Worm (Caenorhabditis elegans): Measurements from ENCODE around the gene cht-5.
A peak's percentile ranks its signal among the peaks of the same experiment; 100 is the strongest.

The cht-5 gene

DNA sequence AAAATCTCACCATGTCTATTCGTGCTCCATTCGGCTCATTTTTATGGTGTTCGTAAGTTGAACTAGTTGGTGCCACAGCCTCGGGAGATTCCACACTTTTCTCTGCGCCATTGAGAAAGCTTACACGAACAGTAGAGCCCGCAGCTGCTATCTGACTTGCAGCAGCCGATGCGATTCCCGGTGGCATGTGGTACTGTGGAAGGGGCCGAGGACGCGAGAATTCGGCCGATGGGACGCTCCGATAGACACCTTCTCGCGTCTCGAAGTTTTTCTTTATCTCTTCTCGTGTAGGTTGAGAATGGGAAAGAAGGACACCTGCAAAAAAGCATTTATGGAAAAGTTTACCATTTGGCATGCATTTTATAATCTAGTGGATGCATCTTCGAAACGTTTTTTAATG lies 18.8 kb downstream of the cht-5 start:
- no peak for TF ChIP-seq daf-12 (tag; optimal IDR thresholded peaks at IDR 0.05)
- no peak for TF ChIP-seq zag-1 (tag; optimal IDR thresholded peaks at IDR 0.05)
- peak; percentile 23 for TF ChIP-seq nhr-23 (tag; optimal IDR thresholded peaks at IDR 0.05)
- no peak for TF ChIP-seq ZK546.5 (tag; optimal IDR thresholded peaks at IDR 0.05)
- no peak for TF ChIP-seq sea-2 (GFP tag; optimal IDR thresholded peaks at IDR 0.05)

DNA sequence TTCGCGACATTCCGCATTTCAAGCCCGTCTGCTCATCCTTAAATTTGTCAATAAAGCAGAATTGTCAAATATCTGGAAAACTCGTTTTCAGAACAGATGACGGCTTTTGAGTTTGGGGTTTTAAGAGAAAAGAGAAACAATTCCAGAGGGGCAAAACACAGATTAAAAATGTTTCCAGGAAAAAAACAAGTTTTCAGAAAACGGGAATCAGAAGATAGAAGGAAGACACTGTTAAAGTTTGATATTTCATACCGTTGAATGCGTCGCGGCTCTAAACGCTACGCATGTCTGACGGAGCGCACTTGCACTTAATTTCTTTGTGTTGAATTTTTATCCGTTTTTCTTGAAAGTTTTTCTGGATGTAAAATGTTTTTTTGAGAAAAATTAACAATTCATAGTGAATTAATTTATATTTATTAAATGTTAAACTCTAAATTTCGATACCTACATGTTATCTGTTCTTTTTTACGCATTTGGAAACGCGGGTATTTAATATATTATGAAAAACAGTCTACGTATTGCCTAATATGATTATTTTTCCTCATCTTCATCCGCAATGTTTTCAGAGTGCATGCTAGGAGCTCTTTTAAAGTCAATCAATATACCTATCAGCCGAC lies 19.8 kb downstream of the cht-5 start, which contains the start of the genes C08B6.18, wdr-20 and C08B6.8:
Gene C08B6.18, minus strand, starts transcription at position 51 of the 617 bp plus-strand sequence.
Gene wdr-20, minus strand, starts transcription at position 82 of the 617 bp plus-strand sequence.
Gene C08B6.8, plus strand, starts transcription at position 567 of the 617 bp plus-strand sequence.
- TF ChIP-seq hmg-11 (tag; optimal IDR thresholded peaks at IDR 0.05), result no peak
- no peak for TF ChIP-seq ztf-11 (tag; optimal IDR thresholded peaks at IDR 0.05)
- TF ChIP-seq nfya-1 (tag; optimal IDR thresholded peaks at IDR 0.05; ENCODE audit: insufficient read depth), result peak; percentile 52
- TF ChIP-seq nhr-237 (tag; optimal IDR thresholded peaks at IDR 0.05), result no peak
- peak; percentile 50 for TF ChIP-seq pha-4 (tag; optimal IDR thresholded peaks at IDR 0.05)
- TF ChIP-seq snpc-4 (tag; optimal IDR thresholded peaks at IDR 0.05), result peak; percentile 75
- TF ChIP-seq R02D3.7 (tag; optimal IDR thresholded peaks at IDR 0.05), result no peak
- no peak for TF ChIP-seq lsy-12 (tag; optimal IDR thresholded peaks at IDR 0.05)
- TF ChIP-seq nhr-25 (tag; optimal IDR thresholded peaks at IDR 0.05), result peak; percentile 17
- peak; percentile 84 for TF ChIP-seq lin-15B (tag; optimal IDR thresholded peaks at IDR 0.05)
- TF ChIP-seq daf-12 (tag; optimal IDR thresholded peaks at IDR 0.05), result no peak
- TF ChIP-seq nhr-11 (tag; optimal IDR thresholded peaks at IDR 0.05), result no peak

DNA sequence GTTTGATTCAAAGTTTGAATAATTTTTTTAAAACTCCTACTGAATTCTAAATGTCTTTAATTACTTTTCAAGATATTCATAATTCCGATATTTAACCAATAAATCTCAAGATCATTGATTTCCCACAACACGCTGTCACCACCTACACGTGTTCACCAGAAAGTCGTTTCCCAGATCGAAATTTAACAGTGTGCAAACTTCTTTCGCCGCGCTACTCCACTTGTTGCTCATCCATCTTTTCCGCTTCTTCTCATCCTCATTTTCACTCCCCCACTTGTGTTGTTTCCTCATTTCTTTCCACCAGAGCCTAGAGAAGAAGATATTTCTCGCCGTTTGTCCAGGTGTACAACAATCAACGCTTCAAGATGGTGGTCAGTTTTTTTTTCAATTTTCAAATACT lies 31.2 kb downstream of the cht-5 start, which contains the start of gene C51E3.9:
Gene C51E3.9, plus strand, starts transcription at position 301 of the 400 bp plus-strand sequence.
- TF ChIP-seq ceh-9 (tag; optimal IDR thresholded peaks at IDR 0.05), result no peak
- peak; percentile 42 for TF ChIP-seq lin-39 (tag; optimal IDR thresholded peaks at IDR 0.05)
- no peak for TF ChIP-seq fkh-2 (tag; optimal IDR thresholded peaks at IDR 0.05)

DNA sequence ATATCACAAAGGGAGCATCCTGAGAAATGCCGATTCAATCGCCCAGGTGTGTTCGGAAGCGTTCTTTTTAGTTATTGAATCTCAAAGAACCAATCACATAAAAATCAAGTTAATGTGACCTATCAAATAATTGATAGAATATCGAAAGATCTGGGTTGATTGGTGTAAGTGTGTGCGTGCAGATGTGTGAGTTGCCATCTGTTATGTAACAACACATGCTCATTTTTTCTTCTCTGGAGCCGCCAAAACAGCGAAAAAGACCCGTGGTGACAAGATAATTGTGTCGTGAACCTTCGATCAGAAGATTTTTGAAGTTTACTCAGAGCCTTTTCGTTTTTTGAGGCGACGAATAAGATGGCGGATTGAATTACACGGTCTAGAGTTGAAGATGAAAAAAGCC lies 32.4 kb downstream of the cht-5 start:
- peak; percentile 29 for TF ChIP-seq nfya-1 (tag; optimal IDR thresholded peaks at IDR 0.05; ENCODE audit: insufficient read depth)
- no peak for TF ChIP-seq R02D3.7 (tag; optimal IDR thresholded peaks at IDR 0.05)
- TF ChIP-seq nhr-28 (tag; optimal IDR thresholded peaks at IDR 0.05), result no peak
- no peak for TF ChIP-seq tbx-2 (tag; optimal IDR thresholded peaks at IDR 0.05)
- peak; percentile 81 for TF ChIP-seq egl-5 (tag; optimal IDR thresholded peaks at IDR 0.05)
- no peak for TF ChIP-seq ama-1 (optimal IDR thresholded peaks at IDR 0.05)

DNA sequence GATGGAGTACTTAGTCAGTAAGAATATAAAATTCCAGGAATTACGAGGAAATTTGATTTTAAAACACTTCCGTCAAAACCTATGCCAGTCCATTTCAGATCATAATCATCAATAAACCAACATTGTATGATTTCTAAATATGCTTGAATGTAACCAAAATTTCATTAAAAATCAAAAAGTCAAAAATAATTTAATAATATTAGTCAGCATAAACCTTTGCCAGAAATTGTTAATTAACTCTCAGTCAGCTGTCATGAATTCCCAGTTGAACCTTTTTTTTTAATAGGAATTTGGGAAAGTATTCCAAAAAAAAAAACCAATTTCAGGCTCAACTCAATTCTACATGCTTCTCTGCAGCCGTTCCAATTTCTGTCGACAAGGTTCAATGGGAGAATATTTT lies 33.9 kb downstream of the cht-5 start, which contains the start of gene srsx-26:
Gene srsx-26, plus strand, starts transcription at position 301 of the 400 bp plus-strand sequence.
- TF ChIP-seq lin-15B (tag; optimal IDR thresholded peaks at IDR 0.05) (no peak), snpc-4 (tag; optimal IDR thresholded peaks at IDR 0.05) (no peak), lsy-12 (tag; optimal IDR thresholded peaks at IDR 0.05) (no peak), nhr-25 (tag; optimal IDR thresholded peaks at IDR 0.05) (no peak), nhr-12 (tag; optimal IDR thresholded peaks at IDR 0.05) (no peak), skn-1 (tag; optimal IDR thresholded peaks at IDR 0.05) (no peak), unc-39 (tag; optimal IDR thresholded peaks at IDR 0.05) (no peak), unc-62 (GFP tag; optimal IDR thresholded peaks at IDR 0.05) (no peak), fos-1 (tag; optimal IDR thresholded peaks at IDR 0.05) (no peak), R02D3.7 (tag; optimal IDR thresholded peaks at IDR 0.05) (no peak), ceh-82 (tag; optimal IDR thresholded peaks at IDR 0.05) (no peak), nhr-23 (tag; optimal IDR thresholded peaks at IDR 0.05) (no peak), zag-1 (tag; optimal IDR thresholded peaks at IDR 0.05) (no peak), elt-1 (tag; optimal IDR thresholded peaks at IDR 0.05) (no peak), fkh-2 (tag; optimal IDR thresholded peaks at IDR 0.05) (no peak), egl-5 (tag; optimal IDR thresholded peaks at IDR 0.05) (no peak)

DNA sequence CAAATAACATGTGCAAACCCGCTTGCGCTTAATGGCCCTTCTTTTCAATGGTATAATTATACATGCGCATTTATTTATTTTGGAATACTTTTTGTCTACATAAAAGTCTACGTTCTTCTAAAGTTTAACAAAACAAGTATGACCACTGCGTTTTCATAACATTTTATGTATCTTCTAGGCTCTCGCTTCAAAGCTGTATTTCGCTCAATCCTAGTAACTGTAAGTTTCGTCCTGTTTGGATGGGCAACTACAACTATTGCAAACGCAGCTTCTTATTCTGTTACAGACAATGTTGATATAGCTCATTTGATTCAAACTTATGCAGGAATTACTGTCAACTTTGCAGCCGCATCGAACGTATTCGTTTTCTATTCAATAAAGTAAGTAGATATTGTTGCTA lies 35.3 kb downstream of the cht-5 start, which contains the start of gene srsx-27:
Gene srsx-27, plus strand, starts transcription at position 301 of the 400 bp plus-strand sequence.
- TF ChIP-seq nfya-1 (tag; optimal IDR thresholded peaks at IDR 0.05; ENCODE audit: insufficient read depth) (no peak), ama-1 (optimal IDR thresholded peaks at IDR 0.05) (no peak), elt-2 (tag; optimal IDR thresholded peaks at IDR 0.05) (no peak), hmg-11 (tag; optimal IDR thresholded peaks at IDR 0.05) (no peak), ceh-82 (tag; optimal IDR thresholded peaks at IDR 0.05) (no peak), ceh-16 (tag; optimal IDR thresholded peaks at IDR 0.05) (no peak), aly-2 (tag; optimal IDR thresholded peaks at IDR 0.05) (no peak)
